Fruit fly (Drosophila melanogaster) whole organism, prepupa: ENCODE data around the gene Pex7.

ENCODE experiments used
- CG10669 ChIP-seq: fragments of 200-800 bp; sonication (Bioruptor generic); optimal IDR thresholded peaks from 3 replicates; lab custom pipeline; 2018; ENCODE audit warnings: missing biosample characterization, mild to moderate bottlenecking, missing genetic modification characterization, moderate library complexity
- CG11294 ChIP-seq: fragments of 200-800 bp; sonication (Bioruptor generic); IDR thresholded peaks from 2 replicates; pipeline ENCODE4 v1.3.6; 2022; ENCODE audit warnings: missing biosample characterization, missing genetic modification characterization
- CG11762 ChIP-seq: fragments of 200-800 bp; sonication (Bioruptor generic); optimal IDR thresholded peaks from 3 replicates; lab custom pipeline; 2016; ENCODE audit warnings: missing biosample characterization, missing genetic modification characterization; ENCODE audit not compliant: insufficient read depth
- CG11902 ChIP-seq: fragments of 200-800 bp; sonication (Bioruptor generic); optimal IDR thresholded peaks from 3 replicates; lab custom pipeline; 2016; ENCODE audit warnings: missing biosample characterization, missing genetic modification characterization
- CG15336 ChIP-seq: fragments of 200-800 bp; sonication (Bioruptor generic); IDR thresholded peaks from 2 replicates; pipeline ENCODE4 v1.3.6; 2022; ENCODE audit warnings: missing biosample characterization, missing genetic modification characterization
- CG1621 ChIP-seq: fragments of 200-800 bp; sonication (Bioruptor generic); optimal IDR thresholded peaks from 3 replicates; lab custom pipeline; 2018; ENCODE audit warnings: missing biosample characterization, mild to moderate bottlenecking, missing genetic modification characterization
- CG16779 ChIP-seq: fragments of 200-800 bp; sonication (Bioruptor generic); optimal IDR thresholded peaks from 3 replicates; lab custom pipeline; 2017; ENCODE audit warnings: missing biosample characterization, mild to moderate bottlenecking, missing genetic modification characterization
- CG3032 ChIP-seq: fragments of 200-800 bp; optimal IDR thresholded peaks from 2 replicates; lab custom pipeline; 2019; ENCODE audit warnings: missing biosample characterization, mild to moderate bottlenecking, missing genetic modification characterization, moderate library complexity
- CG34406 ChIP-seq: fragments of 200-800 bp; sonication (Bioruptor generic); optimal IDR thresholded peaks from 3 replicates; lab custom pipeline; 2016; ENCODE audit warnings: missing biosample characterization, missing genetic modification characterization
- CG6163 ChIP-seq: fragments of 200-800 bp; sonication (Bioruptor generic); IDR thresholded peaks from 3 replicates; pipeline ENCODE4 v1.3.6; 2022; ENCODE audit warnings: missing biosample characterization, missing genetic modification characterization
- CG6276 ChIP-seq: fragments of 200-800 bp; sonication (Bioruptor generic); optimal IDR thresholded peaks from 2 replicates; lab custom pipeline; 2017; ENCODE audit warnings: missing biosample characterization, mild to moderate bottlenecking, missing genetic modification characterization
- CG6792 ChIP-seq: fragments of 200-800 bp; sonication (Bioruptor generic); optimal IDR thresholded peaks from 3 replicates; lab custom pipeline; 2016; ENCODE audit warnings: missing biosample characterization, missing genetic modification characterization
- CG7368 ChIP-seq: fragments of 200-800 bp; sonication (Bioruptor generic); optimal IDR thresholded peaks from 3 replicates; lab custom pipeline; 2016; ENCODE audit warnings: missing biosample characterization, missing genetic modification characterization
- CG8119 ChIP-seq: fragments of 200-800 bp; sonication (Bioruptor generic); IDR thresholded peaks from 3 replicates; pipeline ENCODE4 v1.3.6; 2022; ENCODE audit warnings: missing biosample characterization, missing genetic modification characterization
- Eip75B ChIP-seq: fragments of 200-800 bp; sonication (Bioruptor generic); optimal IDR thresholded peaks from 3 replicates; lab custom pipeline; 2016; ENCODE audit warnings: missing biosample characterization, missing genetic modification characterization
- Eip78C ChIP-seq: fragments of 200-800 bp; sonication (Bioruptor generic); peaks from one replicate; lab custom pipeline; 2016; ENCODE audit warnings: missing biosample characterization, missing genetic modification characterization
- Eip93F ChIP-seq: fragments of 200-800 bp; sonication (Bioruptor generic); optimal IDR thresholded peaks from 2 replicates; lab custom pipeline; 2016; ENCODE audit warnings: missing biosample characterization, mild to moderate bottlenecking, missing genetic modification characterization
- Ets21C ChIP-seq: fragments of 200-800 bp; sonication (Bioruptor generic); optimal IDR thresholded peaks from 3 replicates; lab custom pipeline; 2016; ENCODE audit warnings: missing biosample characterization, missing genetic modification characterization
- Hr38 ChIP-seq: sonication (Bioruptor generic); optimal IDR thresholded peaks from 2 replicates; lab custom pipeline; 2016; ENCODE audit warnings: missing biosample characterization, missing genetic modification characterization
- Hr39 ChIP-seq: fragments of 200-800 bp; sonication (Bioruptor generic); optimal IDR thresholded peaks from 2 replicates; lab custom pipeline; 2016; ENCODE audit warnings: missing biosample characterization, missing genetic modification characterization
- Hr4 ChIP-seq: fragments of 200-800 bp; sonication (Bioruptor generic); optimal IDR thresholded peaks from 3 replicates; lab custom pipeline; 2016; ENCODE audit warnings: missing biosample characterization, missing genetic modification characterization
- Met ChIP-seq: fragments of 200-800 bp; sonication (Bioruptor generic); optimal IDR thresholded peaks from 3 replicates; lab custom pipeline; 2016; ENCODE audit warnings: missing biosample characterization, missing genetic modification characterization
- OdsH ChIP-seq: fragments of 200-800 bp; sonication (Bioruptor generic); optimal IDR thresholded peaks from 3 replicates; lab custom pipeline; 2016; ENCODE audit warnings: missing biosample characterization, missing genetic modification characterization
- Smox ChIP-seq: fragments of 200-800 bp; sonication (Bioruptor generic); optimal IDR thresholded peaks from 3 replicates; lab custom pipeline; 2016; ENCODE audit warnings: missing biosample characterization, missing genetic modification characterization
- Sox14 ChIP-seq: fragments of 200-800 bp; sonication (Bioruptor generic); optimal IDR thresholded peaks from 3 replicates; lab custom pipeline; 2016; ENCODE audit warnings: missing biosample characterization, missing genetic modification characterization
- cyc ChIP-seq: fragments of 200-800 bp; sonication (Bioruptor generic); optimal IDR thresholded peaks from 3 replicates; lab custom pipeline; 2016; ENCODE audit warnings: missing biosample characterization, missing genetic modification characterization
- dac ChIP-seq: fragments of 200-800 bp; sonication (Bioruptor generic); optimal IDR thresholded peaks from 2 replicates; lab custom pipeline; 2017; ENCODE audit warnings: missing biosample characterization, mild to moderate bottlenecking, missing genetic modification characterization
- dsx ChIP-seq: fragments of 200-800 bp; optimal IDR thresholded peaks from 3 replicates; lab custom pipeline; 2019; ENCODE audit warnings: missing biosample characterization, mild to moderate bottlenecking, missing genetic modification characterization, moderate library complexity; ENCODE audit not compliant: poor library complexity, severe bottlenecking
- eg ChIP-seq: fragments of 200-800 bp; sonication (Bioruptor generic); IDR thresholded peaks from 3 replicates; pipeline ENCODE4 v1.3.6; 2022; ENCODE audit warnings: missing biosample characterization, missing genetic modification characterization
- esn ChIP-seq: fragments of 200-800 bp; sonication (Bioruptor generic); optimal IDR thresholded peaks from 2 replicates; lab custom pipeline; 2016; ENCODE audit warnings: missing biosample characterization, mild to moderate bottlenecking, missing genetic modification characterization, moderate library complexity
- fd59A ChIP-seq: fragments of 200-800 bp; sonication (Bioruptor generic); optimal IDR thresholded peaks from 2 replicates; lab custom pipeline; 2017; ENCODE audit warnings: missing biosample characterization, mild to moderate bottlenecking, missing genetic modification characterization, missing genetic modification reagents
- fd85E ChIP-seq: fragments of 200-800 bp; sonication (Bioruptor generic); optimal IDR thresholded peaks from 3 replicates; lab custom pipeline; 2016; ENCODE audit warnings: missing biosample characterization, missing genetic modification characterization
- lz ChIP-seq: fragments of 200-800 bp; sonication (Bioruptor generic); optimal IDR thresholded peaks from 3 replicates; lab custom pipeline; 2016; ENCODE audit warnings: missing biosample characterization, missing genetic modification characterization
- pdm3 ChIP-seq: fragments of 200-800 bp; sonication (Bioruptor generic); optimal IDR thresholded peaks from 3 replicates; lab custom pipeline; 2016; ENCODE audit warnings: missing biosample characterization, missing genetic modification characterization
- svp ChIP-seq: fragments of 200-800 bp; sonication (Bioruptor generic); peaks from one replicate; lab custom pipeline; 2016; ENCODE audit warnings: missing biosample characterization, missing genetic modification characterization
- topi ChIP-seq: fragments of 200-800 bp; sonication (Bioruptor generic); optimal IDR thresholded peaks from 3 replicates; lab custom pipeline; 2016; ENCODE audit warnings: missing biosample characterization, missing genetic modification characterization
- vri ChIP-seq: fragments of 200-800 bp; sonication (Bioruptor generic); optimal IDR thresholded peaks from 3 replicates; lab custom pipeline; 2016; ENCODE audit warnings: missing biosample characterization, mild to moderate bottlenecking, missing genetic modification characterization

Gene Pex7

DNA sequence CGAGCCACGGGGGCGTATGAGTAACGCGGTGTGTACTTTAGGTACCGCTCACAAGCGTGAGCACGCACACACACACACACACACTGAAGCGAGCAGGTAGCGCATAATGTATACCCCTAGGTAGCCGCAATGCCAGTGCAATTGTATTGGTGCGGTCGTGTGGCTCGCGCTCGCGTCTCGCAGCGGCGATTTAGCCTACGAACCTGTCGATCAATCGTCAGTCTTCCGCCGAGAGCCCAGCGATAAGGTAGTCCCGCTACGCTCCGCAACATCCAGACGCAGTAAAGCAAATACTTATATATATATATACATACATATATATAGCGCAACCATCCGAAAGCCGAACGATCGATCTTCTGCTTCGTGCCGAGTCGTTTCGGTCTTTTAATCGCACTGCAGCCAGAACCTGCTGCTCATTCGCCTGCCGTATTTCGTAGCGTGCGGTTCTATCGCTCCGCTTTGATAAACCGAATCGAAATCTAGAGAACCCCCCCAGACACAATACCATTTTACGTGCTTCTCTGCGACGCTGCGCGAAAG, 28.7 kb downstream of the Pex7 start, which contains the start of gene hry (continued):
- TF ChIP-seq Hr39 (no peak), CG6792 (GFP tag; lab: Kevin White, UChicago) (peak; percentile 16), CG7368 (GFP tag; lab: Kevin White, UChicago) (peak; percentile 32), dac (GFP tag; lab: Kevin White, UChicago) (no peak), lz (GFP tag; lab: Kevin White, UChicago) (no peak), CG8119 (GFP tag; lab: Robert Waterston, UW) (peak; percentile 39; the same call in 1 of the 3 replicates), CG11762 (GFP tag; lab: Kevin White, UChicago) (no peak), Met (GFP tag; lab: Kevin White, UChicago) (peak; percentile 41), Eip93F (peak; percentile 85), Smox (GFP tag; lab: Kevin White, UChicago) (no peak), OdsH (peak; percentile 3), vri (GFP tag; lab: Kevin White, UChicago) (peak; percentile 88), svp (GFP tag; lab: Kevin White, UChicago) (peak; percentile 93), CG1621 (tag; lab: Kevin White, UChicago) (peak; percentile 53), Eip78C (GFP tag; lab: Kevin White, UChicago) (peak; percentile 83), Hr38 (GFP tag; lab: Kevin White, UChicago) (no peak), fd59A (GFP tag; lab: Kevin White, UChicago) (no peak), CG16779 (peak; percentile 53), Ets21C (GFP tag; lab: Kevin White, UChicago) (no peak), Sox14 (GFP tag; lab: Kevin White, UChicago) (peak; percentile 16), CG34406 (GFP tag; lab: Kevin White, UChicago) (peak; percentile 39), CG6163 (peak; percentile 37; the same call in 1 of the 3 replicates)

DNA sequence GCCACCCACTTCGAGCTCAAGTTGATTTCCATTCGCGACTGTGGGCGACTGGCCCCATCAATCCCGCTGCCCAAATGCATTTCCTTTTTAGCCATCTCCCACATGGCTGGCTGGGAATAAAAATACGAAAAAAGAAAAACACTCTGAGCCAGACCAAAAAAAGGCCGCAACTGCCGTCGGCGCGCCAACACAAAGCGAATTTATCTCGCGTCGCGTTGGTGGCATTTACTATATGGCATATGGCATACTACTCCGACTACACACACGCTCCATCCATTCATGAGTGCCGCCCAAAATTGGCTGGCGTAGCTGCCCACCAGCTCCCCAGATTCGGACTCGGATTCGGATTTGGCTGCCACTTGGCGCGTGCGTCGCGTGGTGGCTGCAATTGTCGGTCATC, 29.6 kb downstream of the Pex7 start:
- TF ChIP-seq CG34406 (GFP tag; lab: Kevin White, UChicago) (no peak), topi (GFP tag; lab: Kevin White, UChicago) (no peak), CG6163 (no peak), cyc (no peak), CG15336 (GFP tag; lab: Robert Waterston, UW) (no peak), eg (GFP tag; lab: Robert Waterston, UW) (peak; percentile 56), dsx (GFP tag; lab: Kevin White, UChicago) (no peak), esn (GFP tag; lab: Kevin White, UChicago) (no peak), CG11294 (GFP tag; lab: Robert Waterston, UW) (no peak)

DNA sequence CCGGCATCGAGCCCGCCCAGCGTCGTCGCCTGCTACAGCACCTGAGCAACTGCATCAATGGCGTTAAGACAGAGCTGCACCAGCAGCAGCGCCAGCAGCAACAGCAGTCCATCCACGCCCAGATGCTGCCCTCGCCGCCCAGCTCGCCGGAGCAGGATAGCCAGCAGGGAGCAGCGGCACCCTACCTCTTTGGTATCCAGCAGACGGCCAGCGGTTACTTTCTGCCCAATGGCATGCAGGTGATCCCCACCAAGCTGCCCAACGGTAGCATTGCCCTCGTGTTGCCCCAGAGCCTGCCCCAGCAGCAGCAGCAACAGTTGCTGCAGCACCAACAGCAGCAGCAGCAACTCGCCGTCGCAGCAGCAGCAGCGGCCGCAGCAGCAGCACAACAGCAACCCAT, 30.8 kb downstream of the Pex7 start:
- no peak for TF ChIP-seq Hr4 (GFP tag; lab: Kevin White, UChicago)
- no peak for TF ChIP-seq CG11762 (GFP tag; lab: Kevin White, UChicago)

DNA sequence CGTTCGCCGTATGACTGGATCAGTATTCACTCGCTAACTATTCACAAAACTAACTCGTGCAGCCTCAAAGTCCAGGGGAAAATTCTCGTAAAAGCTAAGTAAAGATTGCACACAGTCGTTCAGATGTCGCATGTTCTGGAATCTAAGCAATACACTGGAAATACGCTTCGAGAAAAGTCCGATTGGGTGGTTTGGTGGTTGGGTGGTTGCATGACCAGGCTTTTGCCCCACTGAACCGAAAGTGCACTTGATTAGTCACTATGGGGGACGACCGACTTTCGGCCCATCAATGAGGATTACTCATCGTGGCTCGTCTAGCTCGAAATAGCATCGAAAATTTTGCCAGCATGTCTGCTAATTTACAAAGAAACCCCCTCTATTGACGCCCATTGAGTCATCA, 33.4 kb downstream of the Pex7 start:
- TF ChIP-seq CG6276 (GFP tag; lab: Kevin White, UChicago) (no peak), CG11902 (GFP tag; lab: Kevin White, UChicago) (no peak), CG10669 (GFP tag; lab: Kevin White, UChicago) (no peak), CG16779 (no peak), CG3032 (tag; lab: Kevin White, UChicago) (no peak), CG34406 (GFP tag; lab: Kevin White, UChicago) (no peak), topi (GFP tag; lab: Kevin White, UChicago) (no peak), CG8119 (GFP tag; lab: Robert Waterston, UW) (no peak), Hr39 (no peak), Eip75B (no peak), pdm3 (GFP tag; lab: Kevin White, UChicago) (no peak), CG7368 (GFP tag; lab: Kevin White, UChicago) (no peak), CG11294 (GFP tag; lab: Robert Waterston, UW) (no peak), Met (GFP tag; lab: Kevin White, UChicago) (no peak), fd85E (GFP tag; lab: Kevin White, UChicago) (no peak)
